Fruit fly (Drosophila melanogaster) Kc167 (cell line): ENCODE measurements around the gene CG14777.

Source experiments
- Myc ChIP-seq: fragments of >200 bp; optimal IDR thresholded peaks from 2 replicates; lab custom pipeline; 2017; ENCODE audit warnings: missing external identifiers
- Sin3A ChIP-seq: fragments of >200 bp; optimal IDR thresholded peaks from 2 replicates; lab custom pipeline; 2018; ENCODE audit warnings: missing external identifiers
- h ChIP-seq: fragments of >200 bp; optimal IDR thresholded peaks from 3 replicates; lab custom pipeline; 2018; ENCODE audit warnings: missing external identifiers
- insv ChIP-seq: fragments of >200 bp; optimal IDR thresholded peaks from 3 replicates; lab custom pipeline; 2018; ENCODE audit warnings: missing external identifiers
- ttk ChIP-seq: sonication (Bioruptor generic); optimal IDR thresholded peaks from 2 replicates; lab custom pipeline; 2017; ENCODE audit warnings: missing external identifiers

dm6 chrX:1454837-1455236, 11.1 kb upstream of the CG14777 start:
- TF ChIP-seq ttk (lab: Kevin White, UChicago) (no peak), insv (lab: Kevin White, UChicago) (no peak), Sin3A (lab: Kevin White, UChicago) (no peak), h (lab: Kevin White, UChicago) (no peak), Myc (lab: Kevin White, UChicago) (no peak)
